Fruit fly (Drosophila melanogaster): ENCODE measurements around the gene CG15695.
A peak's percentile ranks its signal among the peaks of the same experiment; 100 is the strongest.

The CG15695 gene

DNA sequence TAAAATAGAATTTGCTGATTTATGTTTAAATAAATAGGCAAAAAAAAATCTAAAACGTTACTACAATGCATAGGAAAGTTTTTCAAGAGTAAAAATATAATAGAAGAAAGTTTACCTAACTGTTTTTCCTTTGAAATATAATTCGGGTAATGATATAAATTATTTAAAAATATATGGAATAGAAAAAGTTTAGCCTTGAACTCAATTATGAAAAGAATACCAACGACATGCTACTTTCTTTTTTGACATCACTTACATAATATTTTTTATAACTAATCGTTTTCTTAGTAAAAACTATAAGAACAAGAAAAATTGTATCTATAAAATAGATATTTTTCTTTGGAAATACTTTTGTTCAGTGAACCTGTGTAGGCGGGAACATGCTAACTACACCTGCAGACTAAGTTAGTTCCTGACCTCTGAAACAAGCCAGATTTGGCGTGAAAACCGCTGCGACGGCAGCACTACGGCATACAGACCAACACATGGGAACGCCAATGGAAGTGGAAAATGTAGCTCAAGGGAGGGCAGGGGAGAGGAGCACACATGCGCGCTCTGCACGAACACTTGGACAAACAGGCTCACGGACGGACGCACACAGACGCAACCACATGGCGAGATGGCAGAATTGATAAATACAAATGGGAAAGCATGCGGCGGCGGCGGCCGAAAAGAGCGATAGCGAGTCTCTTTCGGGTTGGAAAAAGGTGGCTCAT, 12.4 kb upstream of the CG15695 start (continued):
- no peak for TF ChIP-seq CG34224 (GFP tag; IDR thresholded peaks at IDR 0.05; ENCODE audit: partially characterized antibody)
- TF ChIP-seq gce (GFP tag; IDR thresholded peaks at IDR 0.05): 0 out of 3 replicates have a peak, but pooled peaks have one; percentile 11
- TF ChIP-seq nom (GFP tag; optimal IDR thresholded peaks at IDR 0.05): no peak
- no peak for TF ChIP-seq slou (GFP tag; optimal IDR thresholded peaks at IDR 0.05)
- no peak for TF ChIP-seq Sry-δ (GFP tag; optimal IDR thresholded peaks at IDR 0.05)
- peak; percentile 46; the same call in 1 of the 2 replicates for TF ChIP-seq CG32767 (GFP tag; IDR thresholded peaks at IDR 0.05)
- peak; percentile 14; the same call in 1 of the 4 replicates for TF ChIP-seq Gug (GFP tag; IDR thresholded peaks at IDR 0.05)
- no peak for TF ChIP-seq Deaf1 (tag; optimal IDR thresholded peaks at IDR 0.05)
- peak; percentile 53 for TF ChIP-seq CG15269 (tag; optimal IDR thresholded peaks at IDR 0.05)
- no peak for TF ChIP-seq CG14965 (GFP tag; optimal IDR thresholded peaks at IDR 0.05; ENCODE audit: borderline replicate concordance)
- TF ChIP-seq toy (GFP tag; IDR thresholded peaks at IDR 0.05): no peak
- no peak for TF ChIP-seq CG16863 (GFP tag; optimal IDR thresholded peaks at IDR 0.05)
- TF ChIP-seq Hr51 (GFP tag; optimal IDR thresholded peaks at IDR 0.05): peak in 1 of 2 experiments; percentile 30
- peak; percentile 8 for TF ChIP-seq Sox102F (GFP tag; optimal IDR thresholded peaks at IDR 0.05)
- peak; percentile 22; the same call in 2 of the 3 replicates for TF ChIP-seq dysf (GFP tag; IDR thresholded peaks at IDR 0.05)
- peak; percentile 3 for TF ChIP-seq scrt (GFP tag; optimal IDR thresholded peaks at IDR 0.05)
- TF ChIP-seq D (optimal IDR thresholded peaks at IDR 0.05): no peak
- TF ChIP-seq D (GFP tag; optimal IDR thresholded peaks at IDR 0.05): peak; percentile 9
- TF ChIP-seq CG6791 (GFP tag; IDR thresholded peaks at IDR 0.05; ENCODE audit: partially characterized antibody): peak; percentile 5; the same call in 1 of the 3 replicates
- no peak for TF ChIP-seq Atf-2 (GFP tag; optimal IDR thresholded peaks at IDR 0.05)
- TF ChIP-seq crol (GFP tag; IDR thresholded peaks at IDR 0.05): peak; percentile 99
- peak; percentile 98 for TF ChIP-seq cg (GFP tag; optimal IDR thresholded peaks at IDR 0.05)
- peak; percentile 59 for TF ChIP-seq CG11504 (tag; optimal IDR thresholded peaks at IDR 0.05)
- TF ChIP-seq CG10267 (tag; optimal IDR thresholded peaks at IDR 0.05): peak; percentile 12
- peak; percentile 32 for TF ChIP-seq CG13775 (GFP tag; optimal IDR thresholded peaks at IDR 0.05)
- no peak for TF ChIP-seq Camta (GFP tag; optimal IDR thresholded peaks at IDR 0.05)
- peak; percentile 63 for TF ChIP-seq CG2678 (tag; optimal IDR thresholded peaks at IDR 0.05)
- TF ChIP-seq al (GFP tag; IDR thresholded peaks at IDR 0.05): peak; percentile 41
- no peak for TF ChIP-seq lilli (GFP tag; optimal IDR thresholded peaks at IDR 0.05)
- no peak for TF ChIP-seq pan (optimal IDR thresholded peaks at IDR 0.05)
- TF ChIP-seq pan (GFP tag; optimal IDR thresholded peaks at IDR 0.05 in 1 of 2, IDR thresholded peaks at IDR 0.05 in 1 of 2): peak in 1 of 2 experiments; percentile 73
- TF ChIP-seq chn (GFP tag; optimal IDR thresholded peaks at IDR 0.05): no peak
- peak; percentile 36 for TF ChIP-seq CG2712 (tag; optimal IDR thresholded peaks at IDR 0.05)
- no peak for TF ChIP-seq CG4360 (GFP tag; IDR thresholded peaks at IDR 0.05)
- TF ChIP-seq hb (GFP tag; IDR thresholded peaks at IDR 0.05; ENCODE audit: partially characterized antibody): no peak
- TF ChIP-seq HmgZ (tag; optimal IDR thresholded peaks at IDR 0.05): peak; percentile 62
- no peak for TF ChIP-seq Lpt (GFP tag; optimal IDR thresholded peaks at IDR 0.05)
- TF ChIP-seq CG7987 (GFP tag; optimal IDR thresholded peaks at IDR 0.05): peak; percentile 48
- peak; percentile 76; the same call in 2 of the 3 replicates for TF ChIP-seq ci (GFP tag; IDR thresholded peaks at IDR 0.05)
- peak; percentile 72 for TF ChIP-seq cwo (GFP tag; optimal IDR thresholded peaks at IDR 0.05)
- TF ChIP-seq so (GFP tag; IDR thresholded peaks at IDR 0.05): peak; percentile 41; the same call in 1 of the 3 replicates
- peak; percentile 16 for TF ChIP-seq CG17829 (tag; optimal IDR thresholded peaks at IDR 0.05)
- TF ChIP-seq trh (GFP tag; optimal IDR thresholded peaks at IDR 0.05): no peak
- TF ChIP-seq CG7745 (tag; optimal IDR thresholded peaks at IDR 0.05): no peak
- peak; percentile 45 for TF ChIP-seq CG12391 (tag; optimal IDR thresholded peaks at IDR 0.05)
- peak; percentile 98 for TF ChIP-seq Sry-β (GFP tag; optimal IDR thresholded peaks at IDR 0.05)
- TF ChIP-seq crp (GFP tag; optimal IDR thresholded peaks at IDR 0.05): peak in 1 of 2 experiments; percentile 21
- no peak for TF ChIP-seq CG8290 (GFP tag; optimal IDR thresholded peaks at IDR 0.05)
- TF ChIP-seq CG8290 (tag; optimal IDR thresholded peaks at IDR 0.05): peak in 1 of 2 experiments; percentile 86
